Worm (Caenorhabditis elegans) whole organism, L4 larva: ENCODE measurements around the gene C46C11.4.

Source experiments
- ZK546.5 ChIP-seq, 2 experiments: sonication (generic microtip); optimal IDR thresholded peaks; 2 replicates each; lab custom pipeline; 2017; ENCODE audit warnings: missing biosample characterization in 2 of 2, missing genetic modification characterization in 2 of 2
- daf-8 ChIP-seq: fragments of 200-800 bp; sonication (Bioruptor generic); IDR thresholded peaks from 2 replicates; pipeline ENCODE4 v1.3.6; 2022; ENCODE audit warnings: missing genetic modification characterization, missing compliant biosample characterization
- duxl-1 ChIP-seq: sonication (generic microtip); optimal IDR thresholded peaks from 2 replicates; lab custom pipeline; 2016; ENCODE audit warnings: mild to moderate bottlenecking, missing genetic modification characterization, moderate library complexity, missing compliant biosample characterization; ENCODE audit not compliant: poor library complexity
- lin-15B ChIP-seq: fragments of 150-350 bp; sonication (generic microtip); optimal IDR thresholded peaks from 3 replicates; lab custom pipeline; 2014; ENCODE audit warnings: missing biosample characterization, missing genetic modification characterization
- lsy-2 ChIP-seq, 2 experiments: fragments of 150-350 bp in 1 of 2; sonication (generic microtip) in 1 of 2; optimal IDR thresholded peaks; 2 replicates each; lab custom pipeline; 2014 to 2017; ENCODE audit warnings: missing biosample characterization in 2 of 2, missing genetic modification characterization in 2 of 2
- nhr-237 ChIP-seq: sonication (generic microtip); optimal IDR thresholded peaks from 2 replicates; lab custom pipeline; 2017; ENCODE audit warnings: missing biosample characterization, missing genetic modification characterization
- nhr-28 ChIP-seq: fragments of 150-350 bp; optimal IDR thresholded peaks from 2 replicates; lab custom pipeline; 2014; ENCODE audit warnings: missing biosample characterization, missing genetic modification characterization
- saeg-2 ChIP-seq: fragments of 200-800 bp; sonication (Bioruptor generic); IDR thresholded peaks from 2 replicates; pipeline ENCODE4 v1.3.6; 2022; ENCODE audit warnings: missing genetic modification reagents, missing genetic modification characterization, missing compliant biosample characterization
- snpc-1.2 ChIP-seq: fragments of 200-800 bp; sonication (Bioruptor generic); IDR thresholded peaks from 2 replicates; pipeline ENCODE4 v1.3.6; 2022; ENCODE audit warnings: missing genetic modification reagents, missing genetic modification characterization, missing compliant biosample characterization
- ztf-11 ChIP-seq: fragments of 150-350 bp; optimal IDR thresholded peaks from 2 replicates; lab custom pipeline; 2014; ENCODE audit warnings: missing biosample characterization, missing genetic modification characterization

- TF ChIP-seq lsy-2 (tag; optimal IDR thresholded peaks at IDR 0.05; lab: Kevin White, UChicago), result no peak
- no peak for TF ChIP-seq duxl-1 (tag; lab: Kevin White, UChicago)
- TF ChIP-seq snpc-1.2 (GFP tag; lab: Robert Waterston, UW), result no peak
- TF ChIP-seq nhr-28 (tag; lab: Kevin White, UChicago), result no peak
- no peak for TF ChIP-seq lin-15B (tag; lab: Kevin White, UChicago)
- no peak for TF ChIP-seq ztf-11 (tag; lab: Kevin White, UChicago)
- TF ChIP-seq daf-8 (GFP tag; lab: Robert Waterston, UW), result no peak
- no peak for TF ChIP-seq saeg-2 (GFP tag; lab: Robert Waterston, UW)
- no peak for TF ChIP-seq nhr-237
- TF ChIP-seq ZK546.5 (tag; optimal IDR thresholded peaks at IDR 0.05; lab: Kevin White, UChicago), result no peak
Observed at ce11 chrX:4654057-4654456, 7.1 kb upstream of the C46C11.4 start, which contains the start of gene ceh-1.
